Fruit fly (Drosophila melanogaster) whole organism, embryonic: ENCODE measurements around the gene CG7298.

Experiments used
- CG11093 ChIP-seq: fragments of 200-800 bp; sonication (Bioruptor generic); IDR thresholded peaks from 3 replicates; pipeline ENCODE4 v1.3.6; 2022; ENCODE audit warnings: missing biosample characterization, missing genetic modification characterization
- CG12104 ChIP-seq: fragments of 200-800 bp; sonication (Bioruptor generic); optimal IDR thresholded peaks from 3 replicates; lab custom pipeline; 2016; ENCODE audit warnings: missing biosample characterization, missing genetic modification characterization
- CG12391 ChIP-seq: fragments of 200-800 bp; sonication (Bioruptor generic); optimal IDR thresholded peaks from 3 replicates; lab custom pipeline; 2018; ENCODE audit warnings: missing biosample characterization, mild to moderate bottlenecking, missing genetic modification characterization, moderate library complexity
- CG13287 ChIP-seq: fragments of 200-800 bp; sonication (Bioruptor generic); IDR thresholded peaks from 2 replicates; pipeline ENCODE4 v1.3.6; 2022; ENCODE audit warnings: missing biosample characterization, missing genetic modification characterization; ENCODE audit not compliant: partially characterized antibody
- CG13424 ChIP-seq: fragments of 200-800 bp; sonication (Bioruptor generic); optimal IDR thresholded peaks from 2 replicates; lab custom pipeline; 2019; ENCODE audit warnings: missing biosample characterization, mild to moderate bottlenecking, missing genetic modification characterization, moderate library complexity
- CG14441 ChIP-seq: fragments of 200-800 bp; sonication (Bioruptor generic); IDR thresholded peaks from 2 replicates; pipeline ENCODE4 v1.3.6; 2022; ENCODE audit warnings: missing biosample characterization, missing genetic modification characterization
- CG15514 ChIP-seq: fragments of 200-800 bp; sonication (Bioruptor generic); optimal IDR thresholded peaks from 3 replicates; lab custom pipeline; 2017; ENCODE audit warnings: missing biosample characterization, missing genetic modification characterization, mild to moderate bottlenecking, moderate library complexity, missing genetic modification reagents
- CG1603 ChIP-seq: fragments of 200-800 bp; sonication (Bioruptor generic); optimal IDR thresholded peaks from 2 replicates; lab custom pipeline; 2019; ENCODE audit warnings: missing biosample characterization, mild to moderate bottlenecking, missing genetic modification characterization, moderate library complexity
- CG16863 ChIP-seq: fragments of 200-800 bp; sonication (Bioruptor generic); optimal IDR thresholded peaks from 3 replicates; lab custom pipeline; 2016; ENCODE audit warnings: missing biosample characterization, missing genetic modification characterization
- CG17328 ChIP-seq: fragments of 200-800 bp; sonication (Bioruptor generic); IDR thresholded peaks from 2 replicates; pipeline ENCODE4 v1.3.6; 2022; ENCODE audit warnings: missing biosample characterization, missing genetic modification characterization
- CG17385 ChIP-seq: fragments of 200-800 bp; sonication (Bioruptor generic); optimal IDR thresholded peaks from 3 replicates; lab custom pipeline; 2018; ENCODE audit warnings: missing biosample characterization, mild to moderate bottlenecking, missing genetic modification characterization
- CG17612 ChIP-seq: fragments of 200-800 bp; sonication (Bioruptor generic); IDR thresholded peaks from 2 replicates; pipeline ENCODE4 v1.3.6; 2022; ENCODE audit warnings: missing biosample characterization, missing genetic modification characterization
- CG17802 ChIP-seq: fragments of 200-800 bp; sonication (Bioruptor generic); optimal IDR thresholded peaks from 2 replicates; lab custom pipeline; 2018; ENCODE audit warnings: missing biosample characterization, mild to moderate bottlenecking, missing genetic modification characterization, moderate library complexity
- CG17829 ChIP-seq: fragments of 200-800 bp; optimal IDR thresholded peaks from 2 replicates; lab custom pipeline; 2019; ENCODE audit warnings: missing biosample characterization, mild to moderate bottlenecking, missing genetic modification characterization, moderate library complexity
- CG2199 ChIP-seq: fragments of 200-800 bp; sonication (Bioruptor generic); IDR thresholded peaks from 3 replicates; pipeline ENCODE4 v1.3.6; 2022; ENCODE audit warnings: missing biosample characterization, missing genetic modification characterization
- CG2875 ChIP-seq: fragments of 200-800 bp; sonication (Bioruptor generic); optimal IDR thresholded peaks from 2 replicates; lab custom pipeline; 2017; ENCODE audit warnings: missing biosample characterization, mild to moderate bottlenecking, missing genetic modification characterization, missing genetic modification reagents
- CG2889 ChIP-seq: fragments of 200-800 bp; sonication (Bioruptor generic); IDR thresholded peaks from 3 replicates; pipeline ENCODE4 v1.3.6; 2022; ENCODE audit warnings: missing biosample characterization, missing genetic modification characterization
- CG33213 ChIP-seq: fragments of 200-800 bp; sonication (Bioruptor generic); optimal IDR thresholded peaks from 3 replicates; lab custom pipeline; 2016; ENCODE audit warnings: missing biosample characterization, missing genetic modification characterization
- CG33557 ChIP-seq: fragments of 200-800 bp; sonication (Bioruptor generic); optimal IDR thresholded peaks from 2 replicates; lab custom pipeline; 2019; ENCODE audit warnings: missing biosample characterization, mild to moderate bottlenecking, missing genetic modification characterization, moderate library complexity
- CG3407 ChIP-seq: fragments of 200-800 bp; sonication (Bioruptor generic); optimal IDR thresholded peaks from 2 replicates; lab custom pipeline; 2018; ENCODE audit warnings: missing biosample characterization, mild to moderate bottlenecking, missing genetic modification characterization
- CG34422 ChIP-seq: fragments of 200-800 bp; sonication (Bioruptor generic); IDR thresholded peaks from 3 replicates; pipeline ENCODE4 v1.3.6; 2022; ENCODE audit warnings: missing biosample characterization, missing genetic modification characterization
- CG4730 ChIP-seq: fragments of 200-800 bp; sonication (Bioruptor generic); IDR thresholded peaks from 2 replicates; pipeline ENCODE4 v1.3.6; 2022; ENCODE audit warnings: missing biosample characterization, missing genetic modification characterization
- CG4854 ChIP-seq: fragments of 200-800 bp; sonication (Bioruptor generic); optimal IDR thresholded peaks from 2 replicates; lab custom pipeline; 2016; ENCODE audit warnings: missing biosample characterization, missing genetic modification characterization, inconsistent platforms
- CG6272 ChIP-seq: fragments of 200-800 bp; sonication (Bioruptor generic); IDR thresholded peaks from 2 replicates; pipeline ENCODE4 v1.3.6; 2022; ENCODE audit warnings: missing biosample characterization, missing genetic modification characterization
- CG6791 ChIP-seq: fragments of 200-800 bp; sonication (Bioruptor generic); IDR thresholded peaks from 3 replicates; pipeline ENCODE4 v1.3.6; 2022; ENCODE audit warnings: missing biosample characterization, missing genetic modification characterization; ENCODE audit not compliant: partially characterized antibody
- CG7839 ChIP-seq: fragments of 200-800 bp; sonication (Bioruptor generic); optimal IDR thresholded peaks from 3 replicates; lab custom pipeline; 2018; ENCODE audit warnings: missing biosample characterization, mild to moderate bottlenecking, missing genetic modification characterization, moderate library complexity
- CG7928 ChIP-seq: fragments of 200-800 bp; sonication (Bioruptor generic); optimal IDR thresholded peaks from 2 replicates; lab custom pipeline; 2017; ENCODE audit warnings: missing biosample characterization, mild to moderate bottlenecking, missing genetic modification characterization
- CG8478 ChIP-seq: fragments of >200 bp; optimal IDR thresholded peaks from 2 replicates; lab custom pipeline; 2018
- CG9437 ChIP-seq: fragments of 200-800 bp; sonication (Bioruptor generic); optimal IDR thresholded peaks from 2 replicates; lab custom pipeline; 2018; ENCODE audit warnings: missing biosample characterization, mild to moderate bottlenecking, missing genetic modification characterization
- CG9797 ChIP-seq: fragments of 200-800 bp; sonication (Bioruptor generic); optimal IDR thresholded peaks from 3 replicates; lab custom pipeline; 2018; ENCODE audit warnings: missing biosample characterization, mild to moderate bottlenecking, missing genetic modification characterization
- CHES-1-like ChIP-seq: fragments of 200-800 bp; sonication (Bioruptor generic); optimal IDR thresholded peaks from 2 replicates; lab custom pipeline; 2016; ENCODE audit warnings: missing biosample characterization, missing genetic modification characterization
- CkIIα-i1 ChIP-seq: fragments of 200-800 bp; sonication (Bioruptor generic); IDR thresholded peaks from 2 replicates; pipeline ENCODE4 v1.3.6; 2022; ENCODE audit warnings: missing biosample characterization, missing genetic modification characterization
- Dek ChIP-seq: fragments of 200-800 bp; sonication (Bioruptor generic); optimal IDR thresholded peaks from 3 replicates; lab custom pipeline; 2019; ENCODE audit warnings: missing biosample characterization, mild to moderate bottlenecking, missing genetic modification characterization, moderate library complexity
- HLH3B ChIP-seq: fragments of 200-800 bp; sonication (Bioruptor generic); IDR thresholded peaks from 2 replicates; pipeline ENCODE4 v1.3.6; 2022; ENCODE audit warnings: missing biosample characterization, missing genetic modification characterization
- HmgD ChIP-seq: fragments of 200-800 bp; sonication (Bioruptor generic); optimal IDR thresholded peaks from 3 replicates; lab custom pipeline; 2016; ENCODE audit warnings: missing biosample characterization, missing genetic modification characterization
- MBD-R2 ChIP-seq: fragments of 200-800 bp; sonication (Bioruptor generic); IDR thresholded peaks from 2 replicates; pipeline ENCODE4 v1.3.6; 2022; ENCODE audit warnings: missing biosample characterization, missing genetic modification characterization
- Mes4 ChIP-seq: fragments of 200-800 bp; sonication (Bioruptor generic); optimal IDR thresholded peaks from 2 replicates; lab custom pipeline; 2016; ENCODE audit warnings: missing biosample characterization, missing genetic modification characterization
- NC2α ChIP-seq: fragments of 200-800 bp; sonication (Bioruptor generic); optimal IDR thresholded peaks from 2 replicates; lab custom pipeline; 2016; ENCODE audit warnings: missing biosample characterization, missing genetic modification characterization
- Optix ChIP-seq: fragments of 200-800 bp; sonication (Bioruptor generic); IDR thresholded peaks from 3 replicates; pipeline ENCODE4 v1.3.6; 2022; ENCODE audit warnings: missing biosample characterization, missing genetic modification characterization
- Pdp1 ChIP-seq, 2 experiments: fragments of 200-800 bp; sonication (Bioruptor generic); optimal IDR thresholded peaks; 3 replicates each; lab custom pipeline; 2016; ENCODE audit warnings: missing biosample characterization in 2 of 2, missing genetic modification characterization in 2 of 2, mild to moderate bottlenecking in 1 of 2, moderate library complexity in 1 of 2
- Ptx1 ChIP-seq: fragments of 200-800 bp; sonication (Bioruptor generic); IDR thresholded peaks from 2 replicates; pipeline ENCODE4 v1.3.6; 2022; ENCODE audit warnings: missing biosample characterization, missing genetic modification characterization
- Ravus ChIP-seq: fragments of 200-800 bp; sonication (Bioruptor generic); IDR thresholded peaks from 2 replicates; pipeline ENCODE4 v1.3.6; 2022; ENCODE audit warnings: missing biosample characterization, missing genetic modification characterization
- Taf1 ChIP-seq: fragments of 200-800 bp; sonication (Bioruptor generic); IDR thresholded peaks from 2 replicates; pipeline ENCODE4 v1.3.6; 2022; ENCODE audit warnings: missing biosample characterization, missing genetic modification characterization
- cato ChIP-seq: fragments of 200-800 bp; sonication (Bioruptor generic); optimal IDR thresholded peaks from 2 replicates; lab custom pipeline; 2016; ENCODE audit warnings: missing biosample characterization, missing genetic modification characterization, borderline replicate concordance
- chif ChIP-seq, 2 experiments: fragments of 200-800 bp; sonication (Bioruptor generic); optimal IDR thresholded peaks; 3 replicates each; lab custom pipeline; 2016; ENCODE audit warnings: missing biosample characterization in 2 of 2, missing genetic modification characterization in 2 of 2
- chinmo ChIP-seq: fragments of 200-800 bp; sonication (Bioruptor generic); IDR thresholded peaks from 4 replicates; pipeline ENCODE4 v1.3.6; 2022; ENCODE audit warnings: missing biosample characterization, missing genetic modification characterization; ENCODE audit not compliant: partially characterized antibody
- en ChIP-seq: fragments of 200-800 bp; sonication (Bioruptor generic); optimal IDR thresholded peaks from 2 replicates; lab custom pipeline; 2016; ENCODE audit warnings: missing biosample characterization, missing genetic modification characterization
- exex ChIP-seq: fragments of 200-800 bp; sonication (Bioruptor generic); optimal IDR thresholded peaks from 4 replicates; lab custom pipeline; 2018; ENCODE audit warnings: missing biosample characterization, mild to moderate bottlenecking, missing genetic modification characterization, moderate library complexity
- her ChIP-seq: fragments of 200-800 bp; sonication (Bioruptor generic); optimal IDR thresholded peaks from 2 replicates; lab custom pipeline; 2016; ENCODE audit warnings: missing biosample characterization, missing genetic modification characterization
- hth ChIP-seq: fragments of >200 bp; optimal IDR thresholded peaks from 2 replicates; lab custom pipeline; 2017; ENCODE audit warnings: inconsistent platforms
- lbe ChIP-seq: fragments of 200-800 bp; sonication (Bioruptor generic); optimal IDR thresholded peaks from 2 replicates; lab custom pipeline; 2016; ENCODE audit warnings: missing biosample characterization, mild to moderate bottlenecking, missing genetic modification characterization
- nom ChIP-seq: fragments of 200-800 bp; sonication (Bioruptor generic); optimal IDR thresholded peaks from 2 replicates; lab custom pipeline; 2017; ENCODE audit warnings: missing biosample characterization, missing genetic modification characterization, mild to moderate bottlenecking, moderate library complexity, missing genetic modification reagents
- yki ChIP-seq: fragments of >200 bp; optimal IDR thresholded peaks from 3 replicates; lab custom pipeline; 2018

Gene CG7298

DNA sequence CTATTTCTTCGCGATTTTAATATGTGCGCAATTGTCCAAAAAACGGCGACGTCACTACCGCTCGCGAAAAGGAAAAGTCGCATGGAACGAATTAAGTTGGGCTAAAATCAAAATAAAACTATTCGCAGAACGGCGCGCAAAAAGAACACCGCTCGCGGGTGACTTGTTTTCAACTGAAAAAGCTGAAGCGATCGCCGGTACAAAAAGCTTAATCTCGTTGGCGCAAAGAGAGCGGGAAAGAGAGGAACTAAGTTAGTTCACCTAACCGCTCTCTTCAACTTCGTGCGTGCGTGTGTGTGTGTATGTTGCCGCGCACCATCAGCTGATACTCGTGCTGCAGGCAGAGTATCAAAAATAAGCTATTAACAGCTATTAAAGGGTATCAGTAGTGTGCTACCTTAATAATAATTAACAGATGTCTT is 5.3 kb downstream of the CG7298 start, which contains the start of gene CG42674 (continued):
- TF ChIP-seq CG4854 (GFP tag; lab: Kevin White, UChicago) (no peak), CG6272 (GFP tag; lab: Robert Waterston, UW) (no peak), Ravus (GFP tag; lab: Robert Waterston, UW) (no peak), HLH3B (GFP tag; lab: Robert Waterston, UW) (no peak), CG13287 (peak; percentile 37; the same call in 1 of the 2 replicates), CG12104 (GFP tag; lab: Kevin White, UChicago) (no peak), CHES-1-like (GFP tag; lab: Kevin White, UChicago) (no peak), CG6791 (GFP tag; lab: Robert Waterston, UW) (no peak), Dek (tag; lab: Kevin White, UChicago) (no peak), Ptx1 (GFP tag; lab: Robert Waterston, UW) (no peak), exex (tag; lab: Kevin White, UChicago) (no peak), Mes4 (GFP tag; lab: Kevin White, UChicago) (no peak), CG15514 (GFP tag; lab: Kevin White, UChicago) (peak; percentile 94), MBD-R2 (no peak), yki (lab: Kevin White, UChicago) (no peak), NC2α (GFP tag; lab: Kevin White, UChicago) (no peak), CG2199 (GFP tag; lab: Robert Waterston, UW) (no peak), CG13424 (tag; lab: Kevin White, UChicago) (no peak), en (GFP tag; lab: Kevin White, UChicago) (no peak), CG14441 (GFP tag; lab: Robert Waterston, UW) (no peak), CG12391 (tag; lab: Kevin White, UChicago) (no peak), CG34422 (GFP tag; lab: Robert Waterston, UW) (peak; percentile 63; the same call in 1 of the 3 replicates), CG2889 (GFP tag; lab: Robert Waterston, UW) (no peak), CG4730 (GFP tag; lab: Robert Waterston, UW) (no peak), CG11093 (no peak), CG17612 (GFP tag; lab: Robert Waterston, UW) (no peak), Taf1 (GFP tag; lab: Robert Waterston, UW) (no peak), CG7928 (no peak), her (no peak), CG16863 (no peak), CG8478 (no peak), lbe (no peak), Pdp1 (GFP tag; optimal IDR thresholded peaks at IDR 0.05; lab: Kevin White, UChicago) (no peak), cato (no peak), Optix (GFP tag; lab: Robert Waterston, UW) (no peak), hth (lab: Kevin White, UChicago) (no peak), HmgD (no peak), CG33213 (GFP tag; lab: Kevin White, UChicago) (no peak), CkIIα-i1 (no peak), nom (no peak), CG17802 (tag; lab: Kevin White, UChicago) (no peak), CG3407 (GFP tag; lab: Kevin White, UChicago) (no peak), CG17385 (peak; percentile 9), CG33557 (GFP tag; lab: Kevin White, UChicago) (no peak), CG7839 (no peak), CG9437 (GFP tag; lab: Kevin White, UChicago) (no peak), chinmo (GFP tag; lab: Robert Waterston, UW) (peak; percentile 60; the same call in 1 of the 4 replicates), CG17328 (GFP tag; lab: Robert Waterston, UW) (no peak), CG17829 (tag; lab: Kevin White, UChicago) (no peak), CG9797 (GFP tag; lab: Kevin White, UChicago) (no peak), CG1603 (tag; lab: Kevin White, UChicago) (no peak), chif (GFP tag; optimal IDR thresholded peaks at IDR 0.05; lab: Kevin White, UChicago) (no peak), CG2875 (no peak)
